Worm (Caenorhabditis elegans): Measurements from ENCODE around the gene col-106.
A peak's percentile ranks its signal among the peaks of the same experiment; 100 is the strongest.

DNA sequence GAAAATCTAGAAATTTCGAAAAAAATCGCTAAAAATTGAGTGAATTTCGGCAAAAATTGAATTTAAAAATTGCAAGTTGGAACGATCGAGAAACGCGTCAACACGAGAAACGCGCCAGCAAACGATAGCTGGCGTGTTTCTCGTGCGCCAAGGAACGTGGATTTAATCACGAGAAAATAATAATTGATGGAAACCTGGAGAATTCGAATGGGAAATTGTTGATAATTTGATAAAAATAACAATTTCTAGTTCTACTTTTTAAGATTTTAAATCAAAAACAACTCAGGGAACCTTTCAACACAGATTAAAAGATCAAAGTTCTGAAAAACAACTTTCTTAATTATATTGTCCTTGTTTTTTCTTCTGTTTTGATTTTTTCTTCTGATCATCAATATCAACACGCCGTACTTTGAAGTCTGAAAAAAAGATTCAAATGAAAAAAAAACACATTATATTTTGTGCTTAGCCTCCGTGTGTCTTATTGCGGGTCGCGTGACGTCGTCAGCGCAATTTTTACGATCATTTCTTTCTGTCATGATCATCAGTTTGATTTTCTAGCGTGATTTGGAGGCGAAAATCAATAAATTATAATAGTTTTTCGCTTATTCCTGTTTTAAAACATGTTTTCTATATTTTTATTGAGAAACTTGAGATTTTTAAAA is 35.6 kb upstream of the col-106 start, which contains the start of gene npp-20:
- TF ChIP-seq ztf-11 (tag; optimal IDR thresholded peaks at IDR 0.05) (no peak), R02D3.7 (tag; optimal IDR thresholded peaks at IDR 0.05) (no peak), nhr-11 (tag; optimal IDR thresholded peaks at IDR 0.05) (no peak), pqm-1 (tag; optimal IDR thresholded peaks at IDR 0.05) (peak; percentile 5), mdl-1 (tag; optimal IDR thresholded peaks at IDR 0.05) (peak; percentile 15), snpc-4 (tag; optimal IDR thresholded peaks at IDR 0.05) (no peak), fkh-2 (tag; optimal IDR thresholded peaks at IDR 0.05) (no peak), jun-1 (tag; optimal IDR thresholded peaks at IDR 0.05) (peak; percentile 6)
